Worm (Caenorhabditis elegans): ENCODE data around the gene daf-2.

DNA sequence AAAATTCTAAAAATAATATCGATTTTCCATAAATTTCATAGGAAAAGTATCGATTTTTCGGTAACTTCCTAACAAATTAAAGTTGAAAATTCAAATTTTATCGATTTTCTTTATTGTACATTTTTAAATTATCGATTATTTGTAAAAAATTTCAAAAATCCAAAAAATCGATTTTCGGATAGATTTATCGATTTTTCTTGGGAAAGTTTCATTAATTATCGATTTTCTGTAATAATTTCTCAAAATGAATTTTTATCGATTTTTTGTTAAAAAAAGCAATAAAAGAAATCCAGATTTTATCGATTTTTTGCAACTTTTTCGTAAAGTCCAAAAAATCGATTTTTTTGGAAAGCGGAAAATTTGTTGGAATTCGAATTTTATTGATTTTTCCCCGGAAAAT is 46.7 kb downstream of the daf-2 start:
- TF ChIP-seq lin-15B (tag; optimal IDR thresholded peaks at IDR 0.05) (no peak), skn-1 (tag; optimal IDR thresholded peaks at IDR 0.05) (no peak), ceh-82 (tag; optimal IDR thresholded peaks at IDR 0.05) (no peak), snu-23 (GFP tag; optimal IDR thresholded peaks at IDR 0.05) (no peak), nhr-12 (tag; optimal IDR thresholded peaks at IDR 0.05) (no peak), fkh-10 (GFP tag; optimal IDR thresholded peaks at IDR 0.05) (no peak), snpc-4 (tag; optimal IDR thresholded peaks at IDR 0.05) (no peak), nhr-237 (tag; optimal IDR thresholded peaks at IDR 0.05) (no peak), lin-14 (GFP tag; optimal IDR thresholded peaks at IDR 0.05) (no peak), swsn-7 (tag; optimal IDR thresholded peaks at IDR 0.05) (no peak), unc-62 (GFP tag; optimal IDR thresholded peaks at IDR 0.05) (no peak), hlh-17 (GFP tag; optimal IDR thresholded peaks at IDR 0.05; ENCODE audit: borderline replicate concordance) (no peak), ztf-4 (tag; optimal IDR thresholded peaks at IDR 0.05) (no peak), sox-4 (tag; optimal IDR thresholded peaks at IDR 0.05) (no peak)

All from whole organism, L1 larva.